Worm (Caenorhabditis elegans): Measurements from ENCODE around the gene gar-2.

The gar-2 gene

DNA sequence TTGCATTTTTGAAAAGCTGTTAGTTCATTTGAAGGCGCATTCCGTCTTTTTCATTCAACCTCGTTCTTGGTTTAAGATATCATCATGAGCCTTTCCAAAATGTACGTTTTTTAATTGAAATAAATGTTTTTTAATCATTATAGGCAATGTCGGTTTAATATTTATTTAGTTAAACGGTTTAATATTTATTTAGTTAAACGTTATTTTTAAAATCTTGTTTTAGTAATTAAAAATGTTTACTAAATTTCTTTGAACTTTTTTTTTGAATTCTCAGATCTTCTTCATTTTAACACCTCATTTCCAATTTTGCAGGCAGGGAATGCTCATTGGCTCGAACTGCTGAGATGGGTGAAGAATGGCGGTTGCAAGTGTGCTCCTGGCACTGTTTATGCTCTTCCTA, at the start of gene gar-2:
Gene gar-2 (plus strand): TSS at position 301 of the 400 bp plus-strand sequence.
- TF ChIP-seq nhr-28 (tag; optimal IDR thresholded peaks at IDR 0.05) (no peak), mep-1 (tag; optimal IDR thresholded peaks at IDR 0.05) (no peak), pax-3 (tag; optimal IDR thresholded peaks at IDR 0.05) (no peak)

DNA sequence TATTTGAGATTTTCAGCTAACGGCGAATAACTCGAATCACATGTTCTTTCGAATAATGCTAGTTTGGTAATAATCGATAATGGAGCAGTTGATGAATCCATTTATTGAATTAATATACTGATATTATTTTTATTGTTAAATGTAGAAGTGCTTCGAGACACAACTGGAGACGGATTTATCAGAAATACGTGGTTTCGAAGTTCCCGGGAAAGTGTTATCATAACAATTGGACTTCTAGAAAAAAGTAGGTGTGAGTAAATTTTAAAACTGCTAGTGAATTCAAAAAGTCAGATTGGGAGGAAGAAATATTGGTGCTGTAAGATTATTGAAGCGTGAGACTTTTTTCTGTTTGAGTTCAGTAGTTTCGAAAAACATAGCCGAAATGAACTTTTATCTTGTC, 49.1 kb upstream of the gar-2 start, which contains the start of gene srg-2:
Gene srg-2 (minus strand): TSS at position 101 of the 400 bp plus-strand sequence.
- TF ChIP-seq lin-35 (GFP tag; optimal IDR thresholded peaks at IDR 0.05) (no peak), nhr-71 (tag; optimal IDR thresholded peaks at IDR 0.05) (no peak), lsy-2 (tag; optimal IDR thresholded peaks at IDR 0.05) (no peak), jun-1 (tag; optimal IDR thresholded peaks at IDR 0.05) (no peak), egl-27 (tag; optimal IDR thresholded peaks at IDR 0.05) (no peak), unc-98 (GFP tag; IDR thresholded peaks at IDR 0.05) (no peak), efl-3 (GFP tag; optimal IDR thresholded peaks at IDR 0.05) (no peak), nhr-47 (tag; optimal IDR thresholded peaks at IDR 0.05) (no peak), alr-1 (tag; optimal IDR thresholded peaks at IDR 0.05; ENCODE audit: borderline replicate concordance) (no peak), fkh-8 (tag; optimal IDR thresholded peaks at IDR 0.05) (no peak), skn-1 (tag; optimal IDR thresholded peaks at IDR 0.05) (no peak), tlp-1 (tag; optimal IDR thresholded peaks at IDR 0.05) (no peak), ceh-88 (GFP tag; IDR thresholded peaks at IDR 0.05) (no peak), hlh-4 (tag; optimal IDR thresholded peaks at IDR 0.05) (no peak)

ce11 chrIII:6261985-6262384, 47.2 kb upstream of the gar-2 start, which contains the start of gene srg-4:
srg-4 (minus strand) TSS chrIII:6262085.
- TF ChIP-seq sptf-1 (tag; optimal IDR thresholded peaks at IDR 0.05) (no peak), ceh-63 (GFP tag; optimal IDR thresholded peaks at IDR 0.05) (no peak), nhr-85 (tag) (no peak), hlh-17 (GFP tag; optimal IDR thresholded peaks at IDR 0.05; ENCODE audit: borderline replicate concordance) (no peak), unc-98 (GFP tag; IDR thresholded peaks at IDR 0.05) (no peak), nhr-47 (tag; optimal IDR thresholded peaks at IDR 0.05) (no peak), fkh-8 (tag; optimal IDR thresholded peaks at IDR 0.05) (no peak), lin-14 (GFP tag; optimal IDR thresholded peaks at IDR 0.05) (no peak), nhr-76 (tag; optimal IDR thresholded peaks at IDR 0.05) (no peak), snu-23 (GFP tag; optimal IDR thresholded peaks at IDR 0.05) (no peak), egl-27 (tag; optimal IDR thresholded peaks at IDR 0.05) (no peak), jun-1 (tag; optimal IDR thresholded peaks at IDR 0.05) (no peak)

DNA sequence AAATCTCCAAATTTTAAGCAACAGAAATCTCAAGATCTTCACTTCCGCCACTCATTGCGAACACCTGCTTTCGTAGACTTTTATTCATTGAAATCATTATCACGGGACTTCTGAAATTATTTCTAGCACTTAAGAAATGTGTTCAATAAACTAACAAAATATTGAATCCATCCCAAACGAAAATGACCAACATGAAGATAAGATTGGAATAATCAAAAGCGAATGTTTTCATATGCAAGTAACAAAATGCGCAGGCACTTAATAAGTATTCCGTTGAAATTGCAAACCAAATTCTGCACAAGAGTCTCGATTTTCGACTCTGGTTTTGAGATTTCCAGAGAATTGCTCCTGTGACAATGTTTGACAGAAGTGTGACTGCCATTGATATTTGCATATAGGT, 44.7 kb upstream of the gar-2 start, which contains the start of gene srg-5:
Gene srg-5 (minus strand): TSS at position 101 of the 400 bp plus-strand sequence.
- no peak for TF ChIP-seq unc-62 (GFP tag; optimal IDR thresholded peaks at IDR 0.05)
- no peak for TF ChIP-seq egl-13 (tag; optimal IDR thresholded peaks at IDR 0.05)
- no peak for TF ChIP-seq aha-1 (tag; optimal IDR thresholded peaks at IDR 0.05)
- no peak for TF ChIP-seq efl-3 (GFP tag; optimal IDR thresholded peaks at IDR 0.05)
- TF ChIP-seq ztf-4 (tag; optimal IDR thresholded peaks at IDR 0.05), result no peak
- no peak for TF ChIP-seq fkh-4 (tag; optimal IDR thresholded peaks at IDR 0.05; ENCODE audit: borderline replicate concordance)
- no peak for TF ChIP-seq ceh-90 (tag; optimal IDR thresholded peaks at IDR 0.05)

ce11 chrIII:6265911-6266310, 43.3 kb upstream of the gar-2 start, which contains the start of gene srg-6:
srg-6 (minus strand) TSS chrIII:6266011.
- no peak for TF ChIP-seq unc-98 (GFP tag; IDR thresholded peaks at IDR 0.05)
- TF ChIP-seq ztf-4 (tag; optimal IDR thresholded peaks at IDR 0.05), result no peak
- TF ChIP-seq unc-130 (tag; optimal IDR thresholded peaks at IDR 0.05), result no peak
- TF ChIP-seq snpc-4 (tag; optimal IDR thresholded peaks at IDR 0.05), result no peak
- no peak for TF ChIP-seq mep-1 (tag; optimal IDR thresholded peaks at IDR 0.05)
- TF ChIP-seq elt-2 (tag; optimal IDR thresholded peaks at IDR 0.05), result no peak
- TF ChIP-seq efl-1 (optimal IDR thresholded peaks at IDR 0.05), result no peak
- TF ChIP-seq efl-1 (GFP tag; optimal IDR thresholded peaks at IDR 0.05 in 1 of 2), result no peak
- TF ChIP-seq efl-3 (GFP tag; optimal IDR thresholded peaks at IDR 0.05), result no peak
- TF ChIP-seq ztf-11 (tag; optimal IDR thresholded peaks at IDR 0.05), result no peak
- TF ChIP-seq irx-1 (tag; optimal IDR thresholded peaks at IDR 0.05), result no peak
- TF ChIP-seq unc-62 (GFP tag; optimal IDR thresholded peaks at IDR 0.05), result no peak
- no peak for TF ChIP-seq lin-39 (tag; optimal IDR thresholded peaks at IDR 0.05)
- TF ChIP-seq snu-23 (GFP tag; optimal IDR thresholded peaks at IDR 0.05), result no peak
- no peak for TF ChIP-seq aly-2 (tag; optimal IDR thresholded peaks at IDR 0.05)
- TF ChIP-seq grh-1 (GFP tag; IDR thresholded peaks at IDR 0.05), result no peak
